Fruit fly (Drosophila melanogaster) whole organism, embryonic: ENCODE results near the gene CG13056.

Source experiments
- Ada2b ChIP-seq: fragments of 200-800 bp; sonication (Bioruptor generic); IDR thresholded peaks from 2 replicates; pipeline ENCODE4 v1.3.6; 2022; ENCODE audit warnings: missing biosample characterization, missing genetic modification characterization
- Atf3 ChIP-seq: fragments of 200-800 bp; sonication (Bioruptor generic); optimal IDR thresholded peaks from 3 replicates; lab custom pipeline; 2016; ENCODE audit warnings: missing biosample characterization, missing genetic modification characterization
- BEAF-32 ChIP-seq: fragments of 200-800 bp; sonication (Bioruptor generic); optimal IDR thresholded peaks from 3 replicates; lab custom pipeline; 2017; ENCODE audit warnings: missing biosample characterization, missing genetic modification characterization, mild to moderate bottlenecking, moderate library complexity, missing genetic modification reagents
- Blimp-1 ChIP-seq: fragments of 200-800 bp; sonication (Bioruptor generic); optimal IDR thresholded peaks from 3 replicates; lab custom pipeline; 2018; ENCODE audit warnings: missing biosample characterization, missing genetic modification characterization, mild to moderate bottlenecking, moderate library complexity, missing genetic modification reagents
- C15 ChIP-seq: fragments of 200-800 bp; sonication (Bioruptor generic); IDR thresholded peaks from 3 replicates; pipeline ENCODE4 v1.3.6; 2022; ENCODE audit warnings: missing biosample characterization, missing genetic modification characterization
- CG10267 ChIP-seq: fragments of 200-800 bp; sonication (Bioruptor generic); optimal IDR thresholded peaks from 2 replicates; lab custom pipeline; 2018; ENCODE audit warnings: missing biosample characterization, mild to moderate bottlenecking, missing genetic modification characterization, moderate library complexity
- CG10366 ChIP-seq: fragments of 200-800 bp; sonication (Bioruptor generic); IDR thresholded peaks from 2 replicates; pipeline ENCODE4 v1.3.6; 2022; ENCODE audit warnings: missing biosample characterization, missing genetic modification characterization
- CG11085 ChIP-seq: fragments of 200-800 bp; sonication (Bioruptor generic); IDR thresholded peaks from 2 replicates; pipeline ENCODE4 v1.3.6; 2022; ENCODE audit warnings: missing biosample characterization, missing genetic modification characterization
- CG11247 ChIP-seq: fragments of 200-800 bp; sonication (Bioruptor generic); IDR thresholded peaks from 2 replicates; pipeline ENCODE4 v1.3.6; 2022; ENCODE audit warnings: missing biosample characterization, missing genetic modification characterization
- CG12104 ChIP-seq: fragments of 200-800 bp; sonication (Bioruptor generic); optimal IDR thresholded peaks from 3 replicates; lab custom pipeline; 2016; ENCODE audit warnings: missing biosample characterization, missing genetic modification characterization
- CG13424 ChIP-seq: fragments of 200-800 bp; sonication (Bioruptor generic); optimal IDR thresholded peaks from 2 replicates; lab custom pipeline; 2019; ENCODE audit warnings: missing biosample characterization, mild to moderate bottlenecking, missing genetic modification characterization, moderate library complexity
- CG13775 ChIP-seq: fragments of 200-800 bp; sonication (Bioruptor generic); optimal IDR thresholded peaks from 3 replicates; lab custom pipeline; 2017; ENCODE audit warnings: missing biosample characterization, mild to moderate bottlenecking, missing genetic modification characterization
- CG14014 ChIP-seq: fragments of 200-800 bp; sonication (Bioruptor generic); IDR thresholded peaks from 2 replicates; pipeline ENCODE4 v1.3.6; 2022; ENCODE audit warnings: missing biosample characterization, missing genetic modification characterization
- CG15601 ChIP-seq: fragments of 200-800 bp; sonication (Bioruptor generic); optimal IDR thresholded peaks from 3 replicates; lab custom pipeline; 2019; ENCODE audit warnings: missing biosample characterization, mild to moderate bottlenecking, missing genetic modification characterization, moderate library complexity
- CG1602 ChIP-seq: fragments of 200-800 bp; sonication (Bioruptor generic); optimal IDR thresholded peaks from 3 replicates; lab custom pipeline; 2016; ENCODE audit warnings: missing biosample characterization, missing genetic modification characterization
- CG16815 ChIP-seq: fragments of 200-800 bp; sonication (Bioruptor generic); optimal IDR thresholded peaks from 3 replicates; lab custom pipeline; 2017; ENCODE audit warnings: missing biosample characterization, mild to moderate bottlenecking, missing genetic modification characterization
- CG17186 ChIP-seq: fragments of 200-800 bp; sonication (Bioruptor generic); optimal IDR thresholded peaks from 3 replicates; lab custom pipeline; 2017; ENCODE audit warnings: missing biosample characterization, missing genetic modification reagents, missing genetic modification characterization
- CG18011 ChIP-seq: fragments of 200-800 bp; sonication (Bioruptor generic); optimal IDR thresholded peaks from 2 replicates; lab custom pipeline; 2017; ENCODE audit warnings: missing biosample characterization, missing genetic modification characterization, mild to moderate bottlenecking, moderate library complexity, missing genotype
- CG2202 ChIP-seq: fragments of 200-800 bp; sonication (Bioruptor generic); optimal IDR thresholded peaks from 2 replicates; lab custom pipeline; 2018; ENCODE audit warnings: missing biosample characterization, mild to moderate bottlenecking, missing genetic modification characterization
- CG30020 ChIP-seq: fragments of 200-800 bp; optimal IDR thresholded peaks from 2 replicates; lab custom pipeline; 2019; ENCODE audit warnings: missing biosample characterization, mild to moderate bottlenecking, missing genetic modification characterization, moderate library complexity
- CG3065 ChIP-seq: fragments of 200-800 bp; sonication (Bioruptor generic); optimal IDR thresholded peaks from 2 replicates; lab custom pipeline; 2016; ENCODE audit warnings: missing biosample characterization, missing genetic modification characterization
- CG31365 ChIP-seq: fragments of 200-800 bp; sonication (Bioruptor generic); optimal IDR thresholded peaks from 2 replicates; lab custom pipeline; 2018; ENCODE audit warnings: missing biosample characterization, mild to moderate bottlenecking, missing genetic modification characterization
- CG31441 ChIP-seq: fragments of 200-800 bp; sonication (Bioruptor generic); IDR thresholded peaks from 2 replicates; pipeline ENCODE4 v1.3.6; 2022; ENCODE audit warnings: missing biosample characterization, missing genetic modification characterization
- CG3163 ChIP-seq: fragments of 200-800 bp; sonication (Bioruptor generic); optimal IDR thresholded peaks from 3 replicates; lab custom pipeline; 2016; ENCODE audit warnings: missing biosample characterization, missing genetic modification characterization
- CG33557 ChIP-seq: fragments of 200-800 bp; sonication (Bioruptor generic); optimal IDR thresholded peaks from 2 replicates; lab custom pipeline; 2019; ENCODE audit warnings: missing biosample characterization, mild to moderate bottlenecking, missing genetic modification characterization, moderate library complexity
- CG4820 ChIP-seq: fragments of 200-800 bp; sonication (Bioruptor generic); optimal IDR thresholded peaks from 3 replicates; lab custom pipeline; 2016; ENCODE audit warnings: missing biosample characterization, missing genetic modification characterization
- CG8281 ChIP-seq: fragments of 200-800 bp; sonication (Bioruptor generic); optimal IDR thresholded peaks from 2 replicates; lab custom pipeline; 2018; ENCODE audit warnings: missing biosample characterization, mild to moderate bottlenecking, missing genetic modification characterization, moderate library complexity
- Deaf1 ChIP-seq: fragments of 200-800 bp; optimal IDR thresholded peaks from 3 replicates; lab custom pipeline; 2019; ENCODE audit warnings: missing biosample characterization, mild to moderate bottlenecking, missing genetic modification characterization, moderate library complexity
- Dref ChIP-seq: fragments of 200-800 bp; sonication (Bioruptor generic); IDR thresholded peaks from 2 replicates; pipeline ENCODE4 v1.3.6; 2022; ENCODE audit warnings: missing biosample characterization, missing genetic modification characterization
- Hr3 ChIP-seq: fragments of 200-800 bp; sonication (Bioruptor generic); optimal IDR thresholded peaks from 3 replicates; lab custom pipeline; 2016; ENCODE audit warnings: missing biosample characterization, missing genetic modification characterization
- Sin3A ChIP-seq: fragments of >200 bp; optimal IDR thresholded peaks from 2 replicates; lab custom pipeline; 2018
- Vsx1 ChIP-seq: fragments of 200-800 bp; sonication (Bioruptor generic); optimal IDR thresholded peaks from 2 replicates; lab custom pipeline; 2017; ENCODE audit warnings: missing biosample characterization, mild to moderate bottlenecking, missing genetic modification characterization, missing genetic modification reagents
- al ChIP-seq: fragments of 200-800 bp; sonication (Bioruptor generic); IDR thresholded peaks from 2 replicates; pipeline ENCODE4 v1.3.6; 2022; ENCODE audit warnings: missing biosample characterization, missing genetic modification characterization
- amos ChIP-seq: fragments of 200-800 bp; sonication (Bioruptor generic); IDR thresholded peaks from 2 replicates; pipeline ENCODE4 v1.3.6; 2022; ENCODE audit warnings: missing biosample characterization, missing genetic modification characterization; ENCODE audit not compliant: partially characterized antibody
- chinmo ChIP-seq: fragments of 200-800 bp; sonication (Bioruptor generic); IDR thresholded peaks from 4 replicates; pipeline ENCODE4 v1.3.6; 2022; ENCODE audit warnings: missing biosample characterization, missing genetic modification characterization; ENCODE audit not compliant: partially characterized antibody
- danr ChIP-seq: fragments of 200-800 bp; sonication (Bioruptor generic); IDR thresholded peaks from 2 replicates; pipeline ENCODE4 v1.3.6; 2022; ENCODE audit warnings: missing biosample characterization, missing genetic modification characterization
- dimm ChIP-seq: fragments of 200-800 bp; sonication (Bioruptor generic); IDR thresholded peaks from 2 replicates; pipeline ENCODE4 v1.3.6; 2022; ENCODE audit warnings: missing biosample characterization, missing genetic modification characterization
- gcm2 ChIP-seq: fragments of 200-800 bp; sonication (Bioruptor generic); optimal IDR thresholded peaks from 2 replicates; lab custom pipeline; 2016; ENCODE audit warnings: missing biosample characterization, missing genetic modification characterization
- gem ChIP-seq: fragments of 200-800 bp; sonication (Bioruptor generic); optimal IDR thresholded peaks from 2 replicates; lab custom pipeline; 2019; ENCODE audit warnings: missing biosample characterization, mild to moderate bottlenecking, missing genetic modification characterization, moderate library complexity
- gfzf ChIP-seq: fragments of 200-800 bp; sonication (Bioruptor generic); optimal IDR thresholded peaks from 2 replicates; lab custom pipeline; 2016; ENCODE audit warnings: missing biosample characterization, mild to moderate bottlenecking, missing genetic modification characterization, moderate library complexity
- hth ChIP-seq: fragments of >200 bp; optimal IDR thresholded peaks from 2 replicates; lab custom pipeline; 2017; ENCODE audit warnings: inconsistent platforms
- jing ChIP-seq: fragments of 200-800 bp; sonication (Bioruptor generic); optimal IDR thresholded peaks from 2 replicates; lab custom pipeline; 2018; ENCODE audit warnings: missing biosample characterization, mild to moderate bottlenecking, missing genetic modification characterization
- mirr ChIP-seq: fragments of 200-800 bp; sonication (Bioruptor generic); optimal IDR thresholded peaks from 3 replicates; lab custom pipeline; 2018; ENCODE audit warnings: missing biosample characterization, mild to moderate bottlenecking, missing genetic modification characterization
- pfk ChIP-seq: fragments of 200-800 bp; sonication (Bioruptor generic); optimal IDR thresholded peaks from 2 replicates; lab custom pipeline; 2018; ENCODE audit warnings: missing biosample characterization, mild to moderate bottlenecking, missing genetic modification characterization, moderate library complexity
- pho ChIP-seq: fragments of 200-800 bp; sonication (Bioruptor generic); optimal IDR thresholded peaks from 2 replicates; lab custom pipeline; 2016; ENCODE audit warnings: missing biosample characterization, missing genetic modification characterization
- row ChIP-seq: fragments of 200-800 bp; sonication (Bioruptor generic); IDR thresholded peaks from 3 replicates; pipeline ENCODE4 v1.3.6; 2022; ENCODE audit warnings: missing biosample characterization, missing genetic modification characterization
- sd ChIP-seq: fragments of 200-800 bp; sonication (Bioruptor generic); optimal IDR thresholded peaks from 3 replicates; lab custom pipeline; 2018; ENCODE audit warnings: missing biosample characterization, mild to moderate bottlenecking, missing genetic modification characterization, moderate library complexity
- sens-2 ChIP-seq: fragments of 200-800 bp; sonication (Bioruptor generic); IDR thresholded peaks from 2 replicates; pipeline ENCODE4 v1.3.6; 2022; ENCODE audit warnings: missing biosample characterization, missing genetic modification characterization
- unc-4 ChIP-seq: fragments of 200-800 bp; sonication (Bioruptor generic); IDR thresholded peaks from 2 replicates; pipeline ENCODE4 v1.3.6; 2022; ENCODE audit warnings: missing biosample characterization, missing genetic modification characterization; ENCODE audit not compliant: partially characterized antibody
- wek ChIP-seq: fragments of 200-800 bp; sonication (Bioruptor generic); optimal IDR thresholded peaks from 3 replicates; lab custom pipeline; 2018; ENCODE audit warnings: missing biosample characterization, mild to moderate bottlenecking, missing genetic modification characterization, moderate library complexity

Gene CG13056

dm6 chr3L:16305820-16306650, 27.1 kb upstream of the CG13056 start, which contains the start of the genes CG13043 and CG13063 (continued):
- TF ChIP-seq CG18011, result no peak
- no peak for TF ChIP-seq CG16815 (GFP tag; lab: Kevin White, UChicago)
- no peak for TF ChIP-seq Vsx1 (GFP tag; lab: Kevin White, UChicago)
- TF ChIP-seq hth (lab: Kevin White, UChicago), result no peak
- TF ChIP-seq unc-4 (GFP tag; lab: Robert Waterston, UW), result no peak
- TF ChIP-seq CG15601 (tag; lab: Kevin White, UChicago), result no peak
- no peak for TF ChIP-seq gcm2
- TF ChIP-seq CG8281 (tag; lab: Kevin White, UChicago), result no peak
- 0 out of 2 replicates have a peak, but pooled peaks have one; percentile 23 for TF ChIP-seq CG31441 (GFP tag; lab: Robert Waterston, UW)
- no peak for TF ChIP-seq pfk (GFP tag; lab: Kevin White, UChicago)
- TF ChIP-seq CG11247 (GFP tag; lab: Robert Waterston, UW), result no peak
- no peak for TF ChIP-seq mirr (GFP tag; lab: Kevin White, UChicago)
- TF ChIP-seq Ada2b (GFP tag; lab: Robert Waterston, UW), result no peak
- no peak for TF ChIP-seq BEAF-32 (GFP tag; lab: Kevin White, UChicago)
- no peak for TF ChIP-seq amos (GFP tag; lab: Robert Waterston, UW)
- peak; percentile 18 for TF ChIP-seq Deaf1 (tag; lab: Kevin White, UChicago)
- TF ChIP-seq CG12104 (GFP tag; lab: Kevin White, UChicago), result no peak
- TF ChIP-seq CG30020 (tag; lab: Kevin White, UChicago), result no peak
- peak; percentile 27 for TF ChIP-seq Blimp-1 (GFP tag; lab: Kevin White, UChicago)
- no peak for TF ChIP-seq CG2202 (tag; lab: Kevin White, UChicago)
- no peak for TF ChIP-seq Hr3
- no peak for TF ChIP-seq sens-2 (GFP tag; lab: Robert Waterston, UW)
- TF ChIP-seq C15 (GFP tag; lab: Robert Waterston, UW), result no peak
- TF ChIP-seq danr (GFP tag; lab: Robert Waterston, UW), result no peak
- TF ChIP-seq CG1602 (GFP tag; lab: Kevin White, UChicago), result no peak
- TF ChIP-seq CG14014 (GFP tag; lab: Robert Waterston, UW), result no peak
- TF ChIP-seq al, result no peak
- TF ChIP-seq CG33557 (GFP tag; lab: Kevin White, UChicago), result no peak
- TF ChIP-seq Sin3A (lab: Kevin White, UChicago), result no peak
- no peak for TF ChIP-seq jing (GFP tag; lab: Kevin White, UChicago)
- TF ChIP-seq CG17186 (GFP tag; lab: Kevin White, UChicago), result no peak
- no peak for TF ChIP-seq CG10366 (GFP tag; lab: Robert Waterston, UW)
- TF ChIP-seq CG31365 (tag; lab: Kevin White, UChicago), result no peak
- TF ChIP-seq CG13424 (tag; lab: Kevin White, UChicago), result peak; percentile 34
- no peak for TF ChIP-seq pho (GFP tag; lab: Kevin White, UChicago)
- no peak for TF ChIP-seq chinmo (GFP tag; lab: Robert Waterston, UW)
- TF ChIP-seq CG13775 (GFP tag; lab: Kevin White, UChicago), result no peak
- no peak for TF ChIP-seq gfzf
- TF ChIP-seq Atf3 (GFP tag; lab: Kevin White, UChicago), result no peak
- TF ChIP-seq CG10267 (tag; lab: Kevin White, UChicago), result no peak
- TF ChIP-seq CG3163 (GFP tag; lab: Kevin White, UChicago), result no peak
- no peak for TF ChIP-seq CG11085 (GFP tag; lab: Robert Waterston, UW)
- TF ChIP-seq CG4820 (GFP tag; lab: Kevin White, UChicago), result no peak
- TF ChIP-seq gem (tag; lab: Kevin White, UChicago), result peak; percentile 59
- TF ChIP-seq sd (tag; lab: Kevin White, UChicago), result no peak
- peak; percentile 41; the same call in 1 of the 3 replicates for TF ChIP-seq row (GFP tag; lab: Robert Waterston, UW)
- TF ChIP-seq Dref (GFP tag; lab: Robert Waterston, UW), result no peak
- TF ChIP-seq CG3065 (GFP tag; lab: Kevin White, UChicago), result no peak
- TF ChIP-seq wek, result no peak
- TF ChIP-seq dimm (GFP tag; lab: Robert Waterston, UW), result no peak
